Worm (Caenorhabditis elegans) whole organism, young adult: ENCODE measurements around the gene gln-5.

Experiments used
- F37B4.10 ChIP-seq: fragments of 200-800 bp; sonication (Bioruptor generic); IDR thresholded peaks from 2 replicates; pipeline ENCODE4 v1.3.6; 2022; ENCODE audit warnings: missing genetic modification characterization, missing compliant biosample characterization
- ccch-3 ChIP-seq: fragments of 200-800 bp; sonication (Bioruptor generic); optimal IDR thresholded peaks from 2 replicates; lab custom pipeline; 2018; ENCODE audit warnings: mild to moderate bottlenecking, missing genetic modification characterization, missing compliant biosample characterization
- cebp-1 ChIP-seq, 2 experiments: fragments of 200-800 bp in 1 of 2; sonication (Bioruptor generic) in 1 of 2; sonication (generic microtip) in 1 of 2; IDR thresholded peaks in 1 of 2; optimal IDR thresholded peaks in 1 of 2; 2 replicates each; pipeline versions ENCODE4 v1.3.6 to Lab custom; 2017 to 2022; ENCODE audit warnings: missing compliant biosample characterization in 2 of 2, missing genetic modification characterization in 2 of 2, mild to moderate bottlenecking in 1 of 2, missing genetic modification reagents in 1 of 2, moderate library complexity in 1 of 2
- hsf-1 ChIP-seq: fragments of 200-800 bp; sonication (Bioruptor generic); IDR thresholded peaks from 2 replicates; pipeline ENCODE4 v1.3.6; 2022; ENCODE audit warnings: missing genetic modification reagents, missing genetic modification characterization, missing compliant biosample characterization
- lsl-1 ChIP-seq: fragments of 200-800 bp; sonication (Bioruptor generic); optimal IDR thresholded peaks from 2 replicates; lab custom pipeline; 2018; ENCODE audit warnings: mild to moderate bottlenecking, missing genetic modification characterization, moderate library complexity, missing compliant biosample characterization
- mcd-1 ChIP-seq: fragments of 200-800 bp; sonication (Bioruptor generic); IDR thresholded peaks from 2 replicates; pipeline ENCODE4 v1.3.6; 2022; ENCODE audit warnings: missing genetic modification reagents, missing genetic modification characterization, missing compliant biosample characterization
- nfya-1 ChIP-seq: sonication (generic microtip); optimal IDR thresholded peaks from 2 replicates; lab custom pipeline; 2017; ENCODE audit warnings: antibody characterized with exemption, missing compliant biosample characterization, missing genetic modification characterization, borderline replicate concordance; ENCODE audit not compliant: insufficient read depth
- pha-4 ChIP-seq: fragments of 150-350 bp; sonication (generic microtip); optimal IDR thresholded peaks from 2 replicates; lab custom pipeline; 2014; ENCODE audit warnings: missing biosample characterization, missing genetic modification reagents, missing genetic modification characterization
- rpc-1 ChIP-seq, 2 experiments: fragments of 150-350 bp in 1 of 2; sonication (generic microtip) in 1 of 2; optimal IDR thresholded peaks; 2 replicates each; lab custom pipeline; 2014 to 2018; ENCODE audit warnings: missing biosample characterization in 1 of 2, missing genetic modification characterization in 1 of 2, missing genetic modification reagents in 1 of 2, missing genotype in 1 of 2
- snpc-1.3 ChIP-seq: sonication (generic microtip); optimal IDR thresholded peaks from 2 replicates; lab custom pipeline; 2017; ENCODE audit warnings: missing genetic modification characterization, mild to moderate bottlenecking, missing compliant biosample characterization, antibody characterized with exemption, moderate library complexity, missing genotype, missing genetic modification reagents; ENCODE audit not compliant: insufficient read depth

DNA sequence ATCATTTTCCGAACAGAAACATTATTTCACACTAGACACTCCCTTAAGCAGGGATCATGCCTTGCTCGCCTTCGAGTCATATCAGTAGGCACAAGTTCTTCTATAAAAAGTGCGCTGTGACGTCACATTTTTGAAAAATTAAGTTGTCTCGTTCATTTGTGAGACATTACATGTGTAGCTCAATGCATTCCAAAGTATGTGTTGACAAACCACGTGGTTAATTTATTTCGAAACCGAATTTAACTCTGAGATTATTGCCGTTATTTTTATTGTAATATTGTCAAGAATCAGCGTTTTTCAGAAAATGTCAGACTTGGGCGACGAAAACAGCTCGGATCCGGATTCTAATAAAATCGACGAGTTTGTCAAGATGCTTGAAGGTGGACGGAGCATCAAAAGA lies 21.0 kb upstream of the gln-5 start, which contains the start of gene T28F3.5:
- TF ChIP-seq lsl-1 (GFP tag; lab: Kevin White, UChicago) = no peak
- no peak for TF ChIP-seq snpc-1.3 (tag; lab: Kevin White, UChicago)
- TF ChIP-seq rpc-1 (optimal IDR thresholded peaks at IDR 0.05; lab: Kevin White, UChicago) = no peak
- no peak for TF ChIP-seq rpc-1 (tag; optimal IDR thresholded peaks at IDR 0.05; lab: Kevin White, UChicago)
- TF ChIP-seq cebp-1 (GFP tag; IDR thresholded peaks at IDR 0.05; lab: Robert Waterston, UW) = no peak
- TF ChIP-seq cebp-1 (tag; optimal IDR thresholded peaks at IDR 0.05; lab: Kevin White, UChicago) = no peak
- no peak for TF ChIP-seq mcd-1 (GFP tag; lab: Robert Waterston, UW)
- TF ChIP-seq pha-4 (tag; lab: Kevin White, UChicago) = no peak
- TF ChIP-seq nfya-1 (tag; lab: Kevin White, UChicago) = no peak
- TF ChIP-seq F37B4.10 (GFP tag; lab: Robert Waterston, UW) = no peak
- no peak for TF ChIP-seq ccch-3 (GFP tag; lab: Kevin White, UChicago)
- TF ChIP-seq hsf-1 (GFP tag; lab: Robert Waterston, UW) = no peak
